Worm (Caenorhabditis elegans) whole organism, L1 larva: ENCODE results near the gene F33C8.4.
A peak's percentile ranks its signal among the peaks of the same experiment; 100 is the strongest.

ENCODE experiments used
- C16A3.4 ChIP-seq: fragments of 150-350 bp; optimal IDR thresholded peaks from 2 replicates; lab custom pipeline; 2014; ENCODE audit warnings: missing biosample characterization, missing genetic modification characterization
- F16B12.6 ChIP-seq: fragments of 150-350 bp; optimal IDR thresholded peaks from 2 replicates; lab custom pipeline; 2014; ENCODE audit warnings: missing biosample characterization, missing genetic modification characterization
- alr-1 ChIP-seq: fragments of 200-800 bp; sonication (Bioruptor generic); optimal IDR thresholded peaks from 2 replicates; lab custom pipeline; 2018; ENCODE audit warnings: borderline replicate concordance, mild to moderate bottlenecking, missing genetic modification characterization, missing compliant biosample characterization
- aly-2 ChIP-seq: fragments of 150-350 bp; optimal IDR thresholded peaks from 2 replicates; lab custom pipeline; 2014; ENCODE audit warnings: missing biosample characterization, missing genetic modification characterization
- ama-1 ChIP-seq: fragments of 150-350 bp; optimal IDR thresholded peaks from 2 replicates; lab custom pipeline; 2014
- blmp-1 ChIP-seq: fragments of 150-350 bp; optimal IDR thresholded peaks from 2 replicates; lab custom pipeline; 2014; ENCODE audit warnings: missing biosample characterization, missing genetic modification characterization
- ceh-88 ChIP-seq: fragments of 200-800 bp; sonication (Bioruptor generic); IDR thresholded peaks from 2 replicates; pipeline ENCODE4 v1.3.6; 2022; ENCODE audit warnings: missing genetic modification characterization, missing compliant biosample characterization
- dpl-1 ChIP-seq, 3 experiments: fragments of 150-350 bp in 2 of 3; sonication (generic microtip) in 1 of 3; optimal IDR thresholded peaks; 2 replicates each; lab custom pipeline; 2014 to 2017; ENCODE audit warnings: missing biosample characterization in 3 of 3, missing genetic modification characterization in 3 of 3, missing genetic modification reagents in 3 of 3
- dsc-1 ChIP-seq: sonication (generic microtip); optimal IDR thresholded peaks from 2 replicates; lab custom pipeline; 2016; ENCODE audit warnings: mild to moderate bottlenecking, missing genetic modification characterization, missing compliant biosample characterization
- efl-1 ChIP-seq, 4 experiments: fragments of 150-350 bp; optimal IDR thresholded peaks in 3 of 4; peaks in 1 of 4; 1 replicate in 1 of 4; 2 replicates in 3 of 4; lab custom pipeline; 2014; ENCODE audit warnings: missing biosample characterization in 2 of 4, missing genetic modification characterization in 2 of 4, missing genetic modification reagents in 2 of 4
- elt-2 ChIP-seq: sonication (generic microtip); optimal IDR thresholded peaks from 2 replicates; lab custom pipeline; 2016; ENCODE audit warnings: missing genetic modification characterization, mild to moderate bottlenecking, inconsistent platforms, missing compliant biosample characterization, missing genetic modification reagents
- grh-1 ChIP-seq: fragments of 200-800 bp; sonication (Bioruptor generic); IDR thresholded peaks from 2 replicates; pipeline ENCODE4 v1.3.6; 2022; ENCODE audit warnings: missing genetic modification reagents, missing genetic modification characterization, missing compliant biosample characterization
- jun-1 ChIP-seq: fragments of 150-350 bp; optimal IDR thresholded peaks from 2 replicates; lab custom pipeline; 2014; ENCODE audit warnings: missing biosample characterization, missing genetic modification reagents, missing genetic modification characterization
- lin-14 ChIP-seq: fragments of 200-800 bp; sonication (Bioruptor generic); optimal IDR thresholded peaks from 2 replicates; lab custom pipeline; 2018; ENCODE audit warnings: mild to moderate bottlenecking, missing genetic modification characterization, moderate library complexity, missing compliant biosample characterization
- lin-15B ChIP-seq: fragments of 150-350 bp; sonication (generic microtip); optimal IDR thresholded peaks from 3 replicates; lab custom pipeline; 2014; ENCODE audit warnings: missing biosample characterization, missing genetic modification characterization
- lin-39 ChIP-seq: fragments of 150-350 bp; optimal IDR thresholded peaks from 2 replicates; lab custom pipeline; 2014; ENCODE audit warnings: missing biosample characterization, missing genetic modification reagents, missing genetic modification characterization
- lir-3 ChIP-seq: sonication (generic microtip); optimal IDR thresholded peaks from 2 replicates; lab custom pipeline; 2016; ENCODE audit warnings: mild to moderate bottlenecking, missing genetic modification characterization, moderate library complexity, missing compliant biosample characterization; ENCODE audit not compliant: poor library complexity
- mdl-1 ChIP-seq, 2 experiments: fragments of 150-350 bp; optimal IDR thresholded peaks; 2 replicates each; lab custom pipeline; 2014 to 2017; ENCODE audit warnings: missing biosample characterization in 2 of 2, missing genetic modification characterization in 2 of 2, inconsistent platforms in 1 of 2
- nhr-19 ChIP-seq: fragments of 200-800 bp; sonication (Bioruptor generic); conservative IDR thresholded peaks from 2 replicates; pipeline ENCODE4 v1.3.6; 2022; ENCODE audit warnings: missing genetic modification characterization, missing compliant biosample characterization
- nhr-76 ChIP-seq: sonication (generic microtip); optimal IDR thresholded peaks from 2 replicates; lab custom pipeline; 2017; ENCODE audit warnings: missing biosample characterization, missing genetic modification characterization
- pax-3 ChIP-seq: fragments of 200-800 bp; sonication (Bioruptor generic); optimal IDR thresholded peaks from 2 replicates; lab custom pipeline; 2018; ENCODE audit warnings: mild to moderate bottlenecking, missing genetic modification characterization, moderate library complexity, missing compliant biosample characterization
- skn-1 ChIP-seq: fragments of 150-350 bp; optimal IDR thresholded peaks from 2 replicates; lab custom pipeline; 2014; ENCODE audit warnings: missing biosample characterization, missing genetic modification characterization
- sox-4 ChIP-seq: sonication (generic microtip); optimal IDR thresholded peaks from 2 replicates; lab custom pipeline; 2016; ENCODE audit warnings: missing genetic modification characterization, missing compliant biosample characterization
- sup-37 ChIP-seq: fragments of 200-800 bp; sonication (Bioruptor generic); optimal IDR thresholded peaks from 2 replicates; lab custom pipeline; 2018; ENCODE audit warnings: mild to moderate bottlenecking, missing genetic modification characterization, missing compliant biosample characterization
- swsn-7 ChIP-seq: sonication (generic microtip); optimal IDR thresholded peaks from 2 replicates; lab custom pipeline; 2016; ENCODE audit warnings: missing genetic modification characterization, missing compliant biosample characterization
- tbx-2 ChIP-seq: sonication (generic microtip); optimal IDR thresholded peaks from 2 replicates; lab custom pipeline; 2016; ENCODE audit warnings: missing genetic modification characterization, missing compliant biosample characterization
- tlp-1 ChIP-seq: fragments of 150-350 bp; optimal IDR thresholded peaks from 2 replicates; lab custom pipeline; 2014; ENCODE audit warnings: missing biosample characterization, missing genetic modification characterization
- unc-130 ChIP-seq: fragments of 150-350 bp; optimal IDR thresholded peaks from 2 replicates; lab custom pipeline; 2017; ENCODE audit warnings: missing biosample characterization, missing genetic modification characterization, inconsistent platforms
- unc-62 ChIP-seq: fragments of 150-350 bp; optimal IDR thresholded peaks from 2 replicates; lab custom pipeline; 2014; ENCODE audit warnings: missing biosample characterization, missing genetic modification reagents, missing genetic modification characterization
- xbp-1 ChIP-seq: sonication (generic microtip); optimal IDR thresholded peaks from 2 replicates; lab custom pipeline; 2016; ENCODE audit warnings: missing genetic modification characterization, missing compliant biosample characterization
- zip-4 ChIP-seq: fragments of 200-800 bp; sonication (Bioruptor generic); optimal IDR thresholded peaks from 2 replicates; lab custom pipeline; 2018; ENCODE audit warnings: mild to moderate bottlenecking, missing genetic modification characterization, moderate library complexity, missing compliant biosample characterization
- ztf-11 ChIP-seq, 2 experiments: sonication (generic microtip); optimal IDR thresholded peaks; 2 replicates each; lab custom pipeline; 2016 to 2017; ENCODE audit warnings: missing genetic modification characterization in 2 of 2, missing biosample characterization in 1 of 2, missing compliant biosample characterization in 1 of 2
- ztf-4 ChIP-seq: fragments of 150-350 bp; optimal IDR thresholded peaks from 2 replicates; lab custom pipeline; 2014; ENCODE audit warnings: missing biosample characterization, missing genetic modification characterization

Gene F33C8.4

DNA sequence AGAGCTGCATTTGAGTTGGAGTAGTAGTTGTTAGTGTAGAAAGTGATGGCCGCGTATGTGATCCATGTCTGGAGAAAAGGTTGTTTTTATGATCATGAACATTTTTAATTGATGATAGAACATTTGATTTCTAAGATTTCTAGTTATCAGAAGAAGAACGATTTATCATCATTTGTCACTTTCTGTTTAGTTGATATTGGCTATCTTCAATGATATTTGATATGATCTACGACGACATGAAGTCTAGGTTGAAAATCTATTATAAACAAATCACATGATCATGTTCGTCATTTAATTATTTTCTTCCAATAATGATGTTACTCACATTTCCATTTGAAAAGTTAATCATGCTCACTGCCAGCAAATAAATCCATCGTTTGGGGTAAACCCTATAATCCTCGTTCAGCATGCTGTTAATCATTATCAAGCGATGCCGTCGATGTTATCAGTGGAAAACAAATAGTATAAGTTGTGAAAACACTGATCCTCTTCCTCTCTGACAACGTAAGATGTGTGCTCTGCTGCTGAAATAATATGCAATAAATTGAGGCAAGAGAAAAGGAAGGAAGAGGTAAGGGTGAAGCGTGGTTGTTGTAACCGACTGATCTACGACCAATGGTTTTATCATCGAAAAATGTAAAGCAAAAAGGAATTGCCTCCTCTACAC lies 5.0 kb downstream of the F33C8.4 start (continued):
- no peak for TF ChIP-seq lir-3 (tag; lab: Kevin White, UChicago)

DNA sequence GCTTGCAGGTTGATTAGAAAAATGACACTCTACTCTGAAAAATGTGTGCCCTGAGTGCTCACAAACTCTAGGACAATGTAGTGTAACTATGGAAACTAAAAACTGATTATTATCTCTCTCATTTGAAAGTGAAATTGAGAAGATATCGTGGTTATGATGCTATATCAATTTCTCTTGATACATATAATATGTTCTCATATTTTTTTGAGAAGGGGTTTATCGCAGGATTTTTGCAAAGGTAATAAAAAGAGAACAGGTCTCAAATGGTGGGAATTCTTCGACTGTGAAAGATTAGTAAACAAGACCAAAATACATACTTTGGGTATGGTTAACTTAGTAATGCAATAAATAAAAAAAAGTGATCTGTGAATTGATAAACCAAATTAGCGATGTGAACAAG lies 5.5 kb downstream of the F33C8.4 start:
- TF ChIP-seq pax-3 (tag; lab: Kevin White, UChicago) (no peak), blmp-1 (peak; percentile 39), efl-1 (optimal IDR thresholded peaks at IDR 0.05; lab: Kevin White, UChicago) (no peak), efl-1 (GFP tag; optimal IDR thresholded peaks at IDR 0.05 in 1 of 2; lab: Kevin White, UChicago) (peak in 1 of 2 experiments; percentile 64)

DNA sequence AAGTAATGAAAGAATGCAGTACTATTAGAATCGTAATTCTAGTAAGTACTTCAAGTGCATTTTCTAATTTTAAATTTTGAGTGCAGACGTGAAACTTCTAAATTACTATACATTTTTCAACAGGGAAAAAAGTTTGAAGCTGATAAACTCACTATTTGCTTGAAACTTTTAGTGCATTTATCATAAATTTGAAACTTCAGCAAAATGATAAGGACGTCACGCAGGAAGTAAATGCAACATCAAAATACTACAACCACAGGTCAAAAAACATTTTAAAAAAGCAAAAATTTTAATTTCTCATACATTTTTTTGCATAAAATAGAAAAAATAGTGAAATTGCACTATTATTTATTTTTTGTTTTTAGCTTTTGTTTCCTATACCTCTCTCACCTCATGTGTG lies 7.4 kb downstream of the F33C8.4 start:
- TF ChIP-seq aly-2 (tag; lab: Kevin White, UChicago) (no peak), elt-2 (peak; percentile 30)

DNA sequence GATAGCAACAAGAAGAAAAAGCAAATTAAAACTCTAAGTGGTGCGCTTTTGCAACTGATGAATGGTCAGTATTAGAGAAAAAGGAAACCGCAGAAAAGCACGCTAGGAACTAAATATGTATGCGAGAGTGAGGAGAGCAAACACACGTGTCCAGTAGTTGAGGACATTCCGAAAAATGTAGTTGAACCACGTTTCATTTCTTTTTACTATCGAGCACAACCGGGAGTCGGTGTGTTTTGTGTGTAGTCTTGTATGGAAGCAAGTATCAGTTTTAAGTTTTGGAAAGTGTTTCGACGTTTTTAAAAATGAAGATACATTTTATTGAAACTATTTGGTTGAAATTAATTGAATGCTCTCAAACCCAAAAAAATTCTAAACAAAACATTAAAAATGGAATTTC lies 7.9 kb downstream of the F33C8.4 start, which contains the start of gene C05G5.1:
C05G5.1 (minus strand) TSS at position 101 of the 400 bp plus-strand sequence.
- no peak for TF ChIP-seq elt-2
- no peak for TF ChIP-seq lin-15B
- TF ChIP-seq lin-14 (GFP tag; lab: Kevin White, UChicago): peak; percentile 47
- TF ChIP-seq C16A3.4 (tag; lab: Kevin White, UChicago): no peak
- TF ChIP-seq, all 84 proteins: peak for 1

DNA sequence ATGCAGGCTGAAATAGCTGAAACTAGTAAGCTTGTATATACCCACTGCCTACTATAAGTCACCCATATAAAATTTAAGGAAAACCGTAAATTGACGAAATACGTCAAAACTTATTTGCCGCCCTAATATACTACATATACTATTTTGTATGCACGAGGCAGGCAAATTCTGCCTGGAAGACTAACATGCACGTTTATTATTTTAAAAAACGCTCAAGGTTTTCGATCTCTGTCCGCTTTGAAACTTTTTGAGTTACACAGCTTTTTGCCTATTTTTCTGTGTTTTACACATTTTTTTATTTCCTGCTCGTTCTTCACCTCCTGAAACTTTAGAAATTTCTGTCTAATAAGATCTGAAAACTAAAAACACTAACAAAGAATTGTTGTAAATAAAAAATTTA lies 11.1 kb downstream of the F33C8.4 start:
- TF ChIP-seq zip-4 (no peak), xbp-1 (no peak), ztf-4 (peak; percentile 36), F16B12.6 (no peak)

DNA sequence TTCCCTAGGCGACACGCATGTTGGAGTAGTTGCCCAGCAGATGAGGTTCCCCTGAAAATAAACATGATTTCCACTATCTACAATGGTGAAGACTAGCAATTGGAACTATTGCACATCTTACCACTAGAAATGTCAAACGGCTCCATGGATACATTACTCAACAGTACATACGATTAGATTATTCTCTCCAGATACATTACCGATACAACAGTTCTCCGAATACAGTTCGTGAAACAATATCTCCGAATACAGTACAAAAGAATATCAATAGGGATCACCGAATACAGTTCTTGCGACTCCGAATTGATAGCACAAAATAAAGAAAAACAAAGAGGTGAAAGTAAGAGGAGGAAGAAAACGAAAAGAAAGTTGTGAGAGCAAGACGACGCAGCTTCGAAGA lies 11.7 kb downstream of the F33C8.4 start, which contains the start of gene C05G5.7:
C05G5.7 (minus strand) TSS at position 1 of the 400 bp plus-strand sequence.
- no peak for TF ChIP-seq lir-3 (tag; lab: Kevin White, UChicago)
- TF ChIP-seq alr-1: no peak
- TF ChIP-seq nhr-19 (GFP tag; lab: Robert Waterston, UW): no peak
- no peak for TF ChIP-seq lin-39 (tag; lab: Kevin White, UChicago)
- TF ChIP-seq unc-62 (GFP tag; lab: Kevin White, UChicago): no peak
- no peak for TF ChIP-seq dpl-1 (GFP tag; optimal IDR thresholded peaks at IDR 0.05; lab: Kevin White, UChicago)
- no peak for TF ChIP-seq nhr-76 (tag; lab: Kevin White, UChicago)
- TF ChIP-seq ama-1 (lab: Kevin White, UChicago): no peak
- TF ChIP-seq tbx-2 (tag; lab: Kevin White, UChicago): no peak
- no peak for TF ChIP-seq lin-15B
- no peak for TF ChIP-seq sox-4
- TF ChIP-seq jun-1 (tag; lab: Kevin White, UChicago): no peak
- TF ChIP-seq mdl-1 (tag; optimal IDR thresholded peaks at IDR 0.05; lab: Kevin White, UChicago): no peak
- no peak for TF ChIP-seq ceh-88
- TF ChIP-seq dsc-1 (tag; lab: Kevin White, UChicago): no peak
- no peak for TF ChIP-seq sup-37 (GFP tag; lab: Kevin White, UChicago)
- no peak for TF ChIP-seq F16B12.6
- no peak for TF ChIP-seq ztf-11 (tag; optimal IDR thresholded peaks at IDR 0.05; lab: Kevin White, UChicago)
- TF ChIP-seq tlp-1 (tag; lab: Kevin White, UChicago): no peak

DNA sequence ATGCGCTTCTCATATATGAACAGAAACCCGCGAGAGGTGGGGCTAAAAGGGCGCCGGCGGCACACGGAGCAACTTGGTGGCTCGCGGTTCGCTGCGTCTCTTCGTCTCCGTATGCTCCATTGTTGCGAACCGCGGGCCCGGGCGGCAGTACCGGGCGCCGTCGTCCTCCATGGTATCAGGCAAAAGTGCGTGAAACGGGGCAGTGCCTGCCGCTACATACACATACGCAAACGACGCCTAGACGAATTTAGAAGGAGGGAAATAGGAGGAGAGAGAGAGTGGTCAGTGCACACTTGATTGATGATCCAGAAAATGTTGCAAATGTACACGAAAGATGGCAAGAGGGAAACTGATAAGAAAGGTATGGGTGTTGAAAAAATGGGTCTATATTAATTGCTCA lies 12.4 kb downstream of the F33C8.4 start:
- TF ChIP-seq skn-1 (tag; lab: Kevin White, UChicago) (no peak), lin-14 (GFP tag; lab: Kevin White, UChicago) (peak; percentile 30), grh-1 (GFP tag; lab: Robert Waterston, UW) (no peak), elt-2 (peak; percentile 32), unc-130 (no peak), swsn-7 (no peak), jun-1 (tag; lab: Kevin White, UChicago) (peak; percentile 47)
- TF ChIP-seq, all 84 proteins: peak for 3
